Worm (Caenorhabditis elegans): ENCODE data around the gene ska-3.

The ska-3 gene

DNA sequence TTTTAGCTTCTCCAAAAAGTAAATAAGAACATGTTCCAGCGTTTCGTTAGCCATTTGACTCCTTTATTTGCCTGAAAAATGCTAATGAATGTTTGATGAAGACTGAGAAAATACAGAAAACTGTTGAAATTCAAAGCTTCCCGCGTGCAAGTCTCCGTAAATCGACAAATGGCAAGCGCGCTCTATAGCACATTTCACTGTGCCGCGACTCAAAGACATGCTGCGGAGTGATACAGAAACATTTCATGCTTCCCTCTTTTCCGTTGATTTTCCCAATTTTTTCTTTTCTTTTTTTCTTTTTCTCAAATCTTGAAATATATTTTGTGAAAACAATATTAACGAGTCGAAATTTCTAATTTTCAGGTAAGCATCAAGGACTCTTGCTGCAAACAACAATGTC, at the start of gene ska-3, which contains the start of gene rps-12:
ska-3 (minus strand) TSS at position 71 of the 400 bp plus-strand sequence.
rps-12 (plus strand) TSS at position 364 of the 400 bp plus-strand sequence.
- no peak for TF ChIP-seq unc-62 (GFP tag; optimal IDR thresholded peaks at IDR 0.05)

DNA sequence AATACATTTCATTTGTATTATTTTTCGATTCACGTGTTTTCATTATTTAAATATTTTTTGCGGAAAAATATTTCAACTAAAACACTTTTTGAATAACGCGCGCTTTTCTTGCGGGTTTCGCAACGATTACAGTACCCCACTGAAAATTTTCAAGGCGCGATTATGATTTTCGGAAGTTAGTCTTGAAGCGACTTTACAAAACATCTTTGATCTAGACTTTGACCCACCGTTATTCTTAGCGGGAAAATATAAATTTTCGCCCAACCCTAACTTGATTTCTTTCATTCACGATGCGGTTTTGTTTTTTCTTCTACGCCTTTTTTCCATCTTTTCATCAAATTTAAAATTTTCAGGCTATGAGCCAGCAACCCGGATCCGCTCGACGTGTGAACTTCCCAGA, 49.0 kb upstream of the ska-3 start, which contains the start of gene egg-1:
egg-1 (plus strand) TSS at position 354 of the 400 bp plus-strand sequence.
- no peak for TF ChIP-seq unc-62 (GFP tag; optimal IDR thresholded peaks at IDR 0.05)

DNA sequence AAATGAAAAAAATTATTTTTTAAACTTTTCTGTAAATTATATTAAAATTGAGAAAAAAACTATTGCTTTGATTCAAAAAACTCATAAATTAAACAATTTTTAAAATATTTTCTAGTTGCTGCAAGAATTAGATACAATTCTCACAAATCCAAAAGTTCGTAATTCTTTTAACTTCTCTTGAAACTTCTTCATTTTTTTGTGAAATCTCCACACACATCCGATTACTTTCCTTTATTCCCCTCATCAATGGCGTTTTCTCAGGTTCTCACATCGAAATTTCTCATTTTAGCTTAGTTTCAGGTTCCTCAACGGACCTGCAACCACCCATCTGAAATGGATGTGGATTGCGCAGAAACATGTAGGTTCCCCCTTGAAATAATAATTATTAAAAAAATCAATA, 43.7 kb upstream of the ska-3 start, which contains the start of gene wrm-1:
wrm-1 (plus strand) TSS at position 301 of the 400 bp plus-strand sequence.
- TF ChIP-seq unc-62 (GFP tag; optimal IDR thresholded peaks at IDR 0.05) = no peak

DNA sequence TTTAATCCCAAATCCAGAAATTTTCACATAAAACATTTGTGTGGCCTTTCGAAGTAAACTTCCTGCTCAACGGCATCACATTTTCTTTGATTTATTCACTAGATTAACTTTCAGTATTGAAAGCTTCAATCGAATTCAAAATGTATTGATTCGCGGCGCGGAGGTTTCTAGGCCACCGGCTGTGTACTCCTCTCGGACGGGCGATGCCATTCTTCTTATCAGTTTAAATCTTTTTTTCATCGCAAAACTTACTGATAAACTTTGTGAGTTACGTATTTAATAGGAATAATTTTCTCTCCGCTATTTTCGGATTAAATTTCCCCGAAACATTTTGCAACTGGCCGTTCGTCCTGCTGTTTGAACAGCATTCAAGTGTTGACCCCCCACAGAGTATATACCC, 43.1 kb upstream of the ska-3 start:
- TF ChIP-seq unc-62 (GFP tag; optimal IDR thresholded peaks at IDR 0.05) = no peak

DNA sequence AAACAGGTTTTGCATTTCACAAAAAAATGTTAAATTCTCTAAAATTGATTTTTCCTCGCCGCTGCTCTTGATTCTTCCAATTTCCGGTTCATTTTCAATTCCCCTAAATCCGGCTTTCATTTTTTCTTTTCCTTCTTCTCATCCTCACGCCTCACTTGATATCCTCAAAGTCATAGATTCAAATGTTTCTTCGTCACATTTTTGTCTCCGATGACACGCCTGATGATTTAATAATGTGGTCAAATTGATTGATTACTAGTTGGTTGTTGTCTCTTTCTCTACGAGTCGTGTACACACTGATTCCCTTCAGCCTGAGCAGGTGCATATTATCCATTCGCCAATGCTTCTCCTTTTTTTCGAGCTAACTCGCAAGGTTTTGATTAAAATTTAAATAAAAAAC, 42.7 kb upstream of the ska-3 start:
- no peak for TF ChIP-seq unc-62 (GFP tag; optimal IDR thresholded peaks at IDR 0.05)

DNA sequence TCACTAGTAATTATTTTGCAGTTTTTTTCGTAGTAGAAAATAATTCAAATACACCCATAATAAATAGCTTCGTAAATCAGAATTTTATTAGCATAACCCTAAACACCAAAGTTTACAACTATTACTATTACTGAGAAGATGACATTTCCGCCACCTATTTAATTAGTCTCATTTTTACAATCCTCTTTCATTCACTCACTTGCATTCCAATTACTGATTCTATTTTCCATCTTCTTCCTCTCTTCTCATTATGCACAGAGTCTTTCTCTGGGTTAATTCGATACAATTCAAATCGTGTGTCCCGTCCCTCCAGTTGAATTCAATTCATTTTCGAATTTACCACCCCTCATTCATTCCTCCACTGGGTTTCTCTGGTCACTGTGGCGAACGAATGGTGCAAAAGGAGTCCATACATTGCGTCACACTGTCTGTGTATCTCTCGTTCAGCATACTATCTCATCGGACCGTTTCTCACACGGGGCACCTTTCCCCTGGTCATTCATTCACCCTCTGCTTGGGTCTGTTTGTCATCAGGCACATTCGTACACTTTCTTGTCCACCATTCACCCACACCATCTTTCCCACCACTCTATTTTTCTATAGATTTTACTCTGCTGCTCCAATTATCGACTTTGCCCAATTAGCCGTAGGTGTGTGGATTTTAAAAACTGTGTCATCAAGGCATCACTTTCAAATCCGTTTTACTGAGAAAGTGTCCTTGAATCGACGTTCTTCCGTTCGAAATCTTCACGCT, 41.6 kb upstream of the ska-3 start:
- TF ChIP-seq unc-62 (GFP tag; optimal IDR thresholded peaks at IDR 0.05) = no peak

DNA sequence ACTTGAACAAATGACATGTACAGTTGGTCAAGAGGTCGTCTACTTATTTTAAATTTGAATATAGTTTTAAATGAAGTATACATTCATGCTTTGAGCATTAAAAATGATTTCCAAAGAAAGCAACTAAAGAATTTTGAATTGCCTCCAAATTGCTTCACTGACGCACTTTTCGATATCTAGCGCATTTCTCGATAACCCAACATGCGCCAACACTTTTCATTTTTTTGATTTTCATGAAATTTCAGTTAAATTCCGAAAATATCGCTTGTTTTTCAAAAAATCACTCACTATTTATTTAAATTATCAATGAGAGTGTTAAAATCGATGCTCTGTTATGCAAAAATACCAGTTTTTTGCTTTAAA, 41.0 kb upstream of the ska-3 start:
- TF ChIP-seq unc-62 (GFP tag; optimal IDR thresholded peaks at IDR 0.05) = no peak

DNA sequence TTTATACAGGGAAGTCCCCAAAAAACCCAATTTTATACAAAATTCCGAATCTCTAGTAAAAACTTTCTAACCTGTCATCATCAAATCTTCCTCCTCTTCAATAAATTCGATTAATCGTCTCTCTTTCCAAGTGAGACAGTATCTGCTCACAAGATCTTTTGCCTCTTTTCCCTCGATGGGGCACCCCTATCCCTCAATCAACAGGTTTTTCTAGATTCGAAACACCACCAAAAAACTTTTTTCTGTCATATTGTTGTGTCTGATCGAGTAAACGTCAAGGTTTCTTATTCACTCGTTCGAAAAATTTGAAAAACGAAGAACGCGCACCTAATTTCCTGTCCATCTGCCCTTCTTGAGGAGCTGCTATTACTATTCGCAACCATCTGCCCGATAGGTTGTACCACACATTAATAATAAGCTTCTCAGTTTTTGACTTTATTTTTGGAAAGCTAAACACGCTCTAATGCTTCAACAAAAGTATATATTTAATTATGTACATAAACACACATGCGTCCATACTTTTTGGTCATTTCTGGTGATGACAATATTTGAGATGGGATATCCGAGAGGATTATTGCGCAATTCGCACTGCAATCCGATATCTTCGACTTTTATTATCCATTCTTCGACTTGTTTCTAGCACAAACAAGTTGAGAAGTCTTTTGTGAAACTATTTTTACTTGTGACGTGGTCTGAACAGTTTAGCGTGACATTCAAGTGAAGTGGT, 40.5 kb upstream of the ska-3 start:
- no peak for TF ChIP-seq unc-62 (GFP tag; optimal IDR thresholded peaks at IDR 0.05)

DNA sequence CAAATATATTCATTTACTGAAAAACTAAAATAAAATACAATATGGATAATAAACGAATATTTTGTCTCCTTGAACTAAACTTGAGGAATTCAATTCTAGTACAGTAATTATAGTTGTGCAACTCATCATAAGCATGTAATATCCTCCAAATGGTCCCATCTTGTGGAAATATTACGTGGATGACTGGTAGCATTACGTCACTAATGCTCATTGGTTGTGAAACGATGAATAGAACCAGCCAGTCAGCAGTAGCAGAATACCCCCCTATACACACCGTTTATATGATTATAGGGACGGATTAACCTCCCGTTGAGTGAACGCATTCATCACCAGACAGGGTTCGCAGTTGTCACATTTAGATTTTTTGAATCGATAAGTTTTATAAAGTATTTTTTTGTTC, 39.6 kb upstream of the ska-3 start:
- TF ChIP-seq unc-62 (GFP tag; optimal IDR thresholded peaks at IDR 0.05) = no peak

DNA sequence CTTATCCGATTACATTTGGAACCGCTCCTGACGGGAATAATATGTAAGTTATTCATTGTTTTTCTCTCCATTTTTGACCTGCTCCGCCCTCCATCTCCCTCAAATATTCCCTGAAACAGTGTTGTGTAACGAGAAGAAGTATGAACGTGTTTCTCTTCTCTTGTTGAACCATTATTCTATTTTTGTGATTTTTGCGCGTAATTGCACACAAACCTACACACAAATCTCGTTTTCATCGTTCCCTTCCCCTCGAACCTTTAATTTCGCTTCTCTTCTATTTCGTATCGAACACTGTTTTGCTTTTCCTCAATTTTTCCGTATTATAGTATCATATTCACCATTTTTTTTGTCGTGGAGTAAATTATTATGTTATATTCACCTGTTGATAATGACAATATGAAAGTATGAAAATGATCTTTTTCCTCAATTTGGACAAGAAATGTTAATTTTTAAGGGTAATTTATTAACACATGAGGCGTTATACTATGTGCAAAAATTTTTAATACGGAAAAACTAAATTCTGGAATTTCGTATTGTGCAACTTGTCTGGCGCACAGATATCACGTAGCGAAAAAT, 38.5 kb upstream of the ska-3 start:
- TF ChIP-seq unc-62 (GFP tag; optimal IDR thresholded peaks at IDR 0.05) = no peak

DNA sequence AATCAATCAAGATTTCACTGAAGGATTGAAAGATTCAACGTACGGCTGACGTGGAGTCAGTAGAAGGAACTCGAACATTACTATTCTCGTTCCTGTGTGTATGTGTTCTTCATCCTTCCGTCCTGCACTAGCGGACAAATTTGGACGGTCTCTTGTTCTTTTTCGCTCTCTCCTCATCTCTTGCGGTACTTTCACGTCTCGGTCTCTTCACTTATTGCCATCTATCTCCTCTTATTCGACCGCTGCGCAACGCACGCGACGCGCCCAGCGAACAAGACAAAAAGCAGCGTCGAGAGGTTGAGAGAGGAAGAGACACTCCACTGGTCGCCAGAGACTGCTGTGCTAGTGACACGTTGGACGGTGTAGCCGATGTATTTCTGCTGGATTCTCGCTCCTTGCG, 36.7 kb upstream of the ska-3 start:
- TF ChIP-seq unc-62 (GFP tag; optimal IDR thresholded peaks at IDR 0.05) = no peak

DNA sequence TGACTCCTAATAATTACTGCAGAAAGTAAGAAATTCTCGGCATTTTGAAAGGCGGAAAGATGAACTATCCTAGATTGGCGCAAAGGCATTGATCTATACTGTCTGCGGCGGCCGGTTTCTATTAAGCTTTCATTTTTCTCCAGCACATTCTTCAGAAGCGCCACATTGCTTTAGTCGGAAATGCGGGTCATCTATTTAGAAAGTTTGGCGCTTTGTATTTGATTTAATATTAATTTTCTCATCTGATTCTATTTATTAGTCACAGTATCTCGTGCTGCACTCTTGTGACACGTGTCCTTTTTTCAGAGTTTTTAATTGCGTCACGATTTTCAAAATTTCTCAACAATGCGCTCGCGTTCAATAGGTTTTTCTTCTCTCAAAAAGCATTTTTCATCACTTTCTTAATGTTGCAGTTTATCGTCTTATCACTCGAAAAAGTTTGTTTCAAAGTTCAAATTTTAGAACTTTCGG, 36.2 kb upstream of the ska-3 start:
- TF ChIP-seq unc-62 (GFP tag; optimal IDR thresholded peaks at IDR 0.05) = no peak

DNA sequence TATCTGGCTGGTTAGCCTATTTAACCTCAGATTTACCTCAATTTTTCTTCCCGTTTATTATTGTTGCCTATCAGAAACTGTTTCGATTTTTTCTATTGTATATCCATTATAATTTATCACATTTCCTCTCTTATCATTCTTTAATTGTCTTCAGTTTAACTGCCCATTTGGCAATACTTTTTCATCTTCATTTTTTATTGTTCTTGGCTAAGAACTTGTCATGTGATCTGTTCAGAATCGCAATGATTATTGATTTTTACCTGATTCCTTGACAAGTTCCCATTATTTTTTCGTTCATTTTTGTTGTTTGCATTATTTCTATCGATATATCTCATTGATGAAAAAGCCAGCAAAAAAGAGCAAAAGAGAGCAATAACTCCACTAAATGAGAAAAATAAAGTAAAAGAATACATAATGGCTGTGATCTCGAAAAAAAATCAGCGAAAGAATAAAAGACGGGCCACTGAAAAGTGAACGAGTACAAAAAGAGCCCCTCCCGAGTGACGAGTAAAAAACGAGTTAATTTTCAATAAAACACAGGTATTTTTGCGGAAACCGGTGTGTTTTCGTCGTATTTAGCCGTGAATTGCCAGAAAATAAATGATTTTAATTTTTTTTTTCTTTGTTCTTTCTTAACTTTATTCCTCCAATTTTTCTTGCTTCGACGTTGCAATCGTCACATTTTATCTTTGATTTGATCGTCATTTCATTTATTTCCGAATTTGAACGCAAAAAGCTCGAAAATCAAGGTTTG, 35.6 kb upstream of the ska-3 start, which contains the start of gene arf-1:
arf-1 (plus strand) TSS at position 657 of the 754 bp plus-strand sequence.
- TF ChIP-seq unc-62 (GFP tag; optimal IDR thresholded peaks at IDR 0.05) = no peak

DNA sequence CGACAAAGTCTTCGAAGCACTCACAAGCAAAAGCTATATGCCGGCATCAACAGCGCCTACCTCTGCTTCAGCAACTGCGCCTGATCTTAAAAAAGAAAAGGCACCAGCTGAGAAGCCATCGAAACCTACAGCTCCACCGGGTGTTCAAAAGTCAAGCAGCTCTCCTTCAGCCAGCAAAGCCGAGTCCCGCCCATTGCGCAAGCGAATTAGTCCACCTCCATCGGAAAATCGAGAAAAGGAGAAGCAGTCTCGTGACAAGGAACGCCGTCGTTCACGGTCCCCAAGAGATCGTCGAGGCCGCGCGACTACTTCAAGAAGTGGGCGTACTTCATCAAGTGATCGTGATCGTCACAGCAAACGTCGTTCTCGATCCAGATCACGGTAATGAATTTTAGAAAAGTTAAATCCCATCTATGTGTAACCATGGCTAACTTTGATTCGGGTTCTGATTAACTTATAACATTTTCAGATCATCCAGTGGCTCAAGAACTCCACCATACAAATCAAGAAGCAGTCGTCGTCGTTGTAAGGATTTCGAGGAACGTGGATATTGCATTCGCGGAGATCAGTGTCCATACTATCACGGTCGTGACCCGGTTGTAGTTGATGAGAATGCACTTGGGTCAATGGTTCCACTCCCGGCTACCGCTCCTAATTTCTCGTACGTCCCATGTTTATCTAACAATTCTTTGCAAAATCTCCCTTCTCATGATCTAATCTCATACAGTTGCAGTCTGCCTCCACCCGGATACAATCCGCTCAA, 33.3 kb upstream of the ska-3 start:
- TF ChIP-seq unc-62 (GFP tag; optimal IDR thresholded peaks at IDR 0.05) = no peak

DNA sequence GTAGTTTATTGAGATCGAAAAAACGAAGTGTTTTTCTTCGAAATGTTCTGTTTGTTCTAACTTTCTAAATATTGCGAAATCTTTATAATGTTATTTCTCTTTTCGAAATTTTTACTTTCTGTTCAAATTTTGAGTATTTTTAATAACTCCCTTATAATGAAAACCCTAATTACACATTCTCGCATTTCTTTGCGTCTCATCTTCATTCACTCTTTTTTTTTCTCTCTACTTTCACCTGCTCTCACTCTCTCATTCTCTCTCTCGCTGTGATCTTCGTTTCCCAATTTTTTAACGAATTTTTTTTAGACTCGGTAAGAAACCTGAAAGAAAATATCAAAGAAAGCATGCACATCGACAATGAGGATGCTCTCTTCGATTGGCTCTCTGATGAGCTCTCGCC, 32.4 kb upstream of the ska-3 start, which contains the start of gene rbm-26:
rbm-26 (plus strand) TSS at position 301 of the 400 bp plus-strand sequence.
- TF ChIP-seq unc-62 (GFP tag; optimal IDR thresholded peaks at IDR 0.05) = no peak
